Fruit fly (Drosophila melanogaster): ENCODE data around the gene Pex14.
A peak's percentile ranks its signal among the peaks of the same experiment; 100 is the strongest.

The Pex14 gene

DNA sequence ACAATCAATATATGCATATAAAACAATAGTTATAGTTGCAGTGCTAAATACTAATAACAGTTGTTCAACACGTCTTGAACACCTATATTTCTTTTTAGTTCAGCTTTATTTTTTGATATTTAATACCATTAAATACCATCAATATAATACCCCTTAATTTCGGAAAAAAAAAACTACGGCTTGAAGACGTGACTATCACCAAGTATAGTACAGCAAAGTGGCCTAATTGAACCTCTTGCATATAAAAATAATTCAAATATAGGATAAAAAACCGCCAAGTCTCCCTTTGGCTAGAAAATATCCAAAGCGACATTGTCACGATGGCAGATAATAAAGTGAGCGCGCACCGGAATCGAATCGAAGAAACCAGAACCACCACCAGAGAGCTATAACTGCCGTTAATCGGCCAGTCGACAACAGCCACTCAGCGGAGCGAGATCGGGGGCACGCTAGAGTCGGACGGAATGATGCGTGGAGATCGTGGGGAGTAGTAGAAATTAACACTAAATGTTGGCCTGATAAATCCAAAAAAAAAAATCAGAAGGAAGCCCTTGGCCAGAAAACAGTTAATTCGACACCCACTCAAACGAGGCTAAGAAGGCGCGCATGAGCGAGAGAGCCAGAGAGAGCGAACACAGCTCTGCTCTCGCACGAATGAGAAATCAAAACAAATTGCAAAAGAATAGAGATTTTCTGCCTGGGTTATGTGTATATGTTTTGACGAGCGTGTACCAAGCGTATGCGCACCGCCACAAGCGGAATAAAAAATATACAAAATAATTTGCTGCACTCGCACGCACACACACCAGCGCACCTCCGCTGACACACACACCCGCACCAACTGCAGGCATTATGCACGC is 6.4 kb downstream of the Pex14 start (continued):
- TF ChIP-seq pdm3 (GFP tag; optimal IDR thresholded peaks at IDR 0.05) (peak; percentile 55), topi (GFP tag; optimal IDR thresholded peaks at IDR 0.05) (peak; percentile 48), CG11902 (GFP tag; optimal IDR thresholded peaks at IDR 0.05) (no peak), Lpt (GFP tag; optimal IDR thresholded peaks at IDR 0.05) (peak; percentile 3), salr (GFP tag; optimal IDR thresholded peaks at IDR 0.05) (peak in 1 of 2 experiments; percentile 54), Eip78C (GFP tag) (peak; percentile 91), CG8119 (GFP tag; IDR thresholded peaks at IDR 0.05) (peak; percentile 30; the same call in 2 of the 3 replicates), Sox15 (GFP tag; optimal IDR thresholded peaks at IDR 0.05) (no peak), CG6276 (GFP tag; optimal IDR thresholded peaks at IDR 0.05) (peak; percentile 36), Blimp-1 (GFP tag; optimal IDR thresholded peaks at IDR 0.05) (peak; percentile 44)

DNA sequence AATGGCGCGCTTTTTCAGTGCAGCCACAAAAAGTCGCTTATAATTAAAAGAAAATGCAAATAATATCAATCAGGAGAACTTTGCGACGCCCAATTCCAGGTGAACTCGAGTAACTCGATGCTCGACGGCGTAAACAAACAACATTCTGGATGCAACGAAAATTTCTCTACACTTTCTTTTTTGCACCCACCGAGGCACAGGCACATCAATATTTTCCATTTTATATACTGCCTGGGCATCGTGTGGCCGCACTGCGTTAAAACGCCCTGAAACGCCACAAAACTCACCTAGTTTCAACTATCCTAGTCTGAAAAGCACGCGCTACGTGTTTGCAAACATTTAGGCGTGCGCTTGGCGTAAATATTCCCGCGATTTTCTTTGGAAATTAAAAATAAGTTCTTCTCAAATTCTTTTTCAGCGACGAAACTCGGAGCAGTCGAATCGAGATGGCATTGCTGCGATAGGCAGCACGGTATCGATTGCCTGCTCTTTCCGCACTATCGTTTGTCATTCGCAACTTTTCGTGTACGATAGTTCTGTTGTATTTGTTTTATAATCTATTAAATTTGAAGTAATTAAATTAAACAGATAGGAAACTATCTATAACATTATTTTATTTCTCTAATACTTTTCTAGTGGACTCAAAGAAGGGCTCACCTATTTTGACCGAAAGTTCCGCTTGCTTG is 7.3 kb downstream of the Pex14 start, which contains the start of gene Pcif1:
TSS of gene Pcif1 (minus strand) at position 456 of the 686 bp plus-strand sequence.
- TF ChIP-seq Eip78C (GFP tag), result peak; percentile 40
- TF ChIP-seq achi (GFP tag; optimal IDR thresholded peaks at IDR 0.05), result peak; percentile 13
- TF ChIP-seq dac (GFP tag; optimal IDR thresholded peaks at IDR 0.05), result no peak
- TF ChIP-seq CG15336 (GFP tag; IDR thresholded peaks at IDR 0.05), result no peak
- peak; percentile 14 for TF ChIP-seq Sox14 (GFP tag; optimal IDR thresholded peaks at IDR 0.05)
- TF ChIP-seq fkh (GFP tag; optimal IDR thresholded peaks at IDR 0.05), result peak; percentile 67
- TF ChIP-seq Gug (GFP tag; IDR thresholded peaks at IDR 0.05), result no peak
- TF ChIP-seq ss (GFP tag; optimal IDR thresholded peaks at IDR 0.05), result no peak
- no peak for TF ChIP-seq acj6 (GFP tag; optimal IDR thresholded peaks at IDR 0.05)
- peak; percentile 31 for TF ChIP-seq topi (GFP tag; optimal IDR thresholded peaks at IDR 0.05)
- TF ChIP-seq esn (GFP tag; optimal IDR thresholded peaks at IDR 0.05), result peak; percentile 52
- TF ChIP-seq Sox102F (GFP tag; optimal IDR thresholded peaks at IDR 0.05), result peak; percentile 36
- peak; percentile 28 for TF ChIP-seq lz (GFP tag; optimal IDR thresholded peaks at IDR 0.05)
- TF ChIP-seq CG6276 (GFP tag; optimal IDR thresholded peaks at IDR 0.05), result no peak
- no peak for TF ChIP-seq Ets21C (GFP tag; optimal IDR thresholded peaks at IDR 0.05)

DNA sequence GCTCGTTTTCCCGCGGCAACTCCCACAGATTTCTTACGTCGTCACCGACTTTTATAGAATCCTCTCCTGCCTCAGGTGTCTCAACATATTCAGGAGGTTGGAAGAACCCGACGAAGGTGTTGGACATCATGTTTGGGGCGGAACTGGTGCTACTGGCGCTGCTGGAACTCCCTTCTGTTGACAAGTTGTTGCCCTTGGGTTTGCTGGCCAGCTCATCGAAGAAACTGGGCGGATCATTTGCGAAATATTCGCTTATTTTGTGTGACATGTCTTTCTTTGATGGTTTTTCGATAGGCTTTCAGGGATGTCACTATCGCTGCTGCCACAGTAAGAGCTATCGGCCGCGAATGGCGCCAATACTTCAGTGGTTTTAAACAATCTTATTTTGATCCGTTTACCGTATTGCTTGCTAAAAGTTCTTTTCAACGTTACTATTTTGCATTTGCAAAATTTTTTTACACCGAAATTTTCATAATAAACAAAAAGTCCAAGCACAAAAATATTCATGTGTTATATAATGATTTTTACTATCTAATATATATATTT is 9.3 kb downstream of the Pex14 start, which contains the start of gene CG11396:
TSS of gene CG11396 (minus strand) at position 303 of the 546 bp plus-strand sequence.
- TF ChIP-seq Sox14 (GFP tag; optimal IDR thresholded peaks at IDR 0.05) (peak; percentile 62), esn (GFP tag; optimal IDR thresholded peaks at IDR 0.05) (peak; percentile 39), CG9139 (GFP tag; optimal IDR thresholded peaks at IDR 0.05) (no peak), Eip78C (GFP tag) (peak; percentile 45), achi (GFP tag; optimal IDR thresholded peaks at IDR 0.05) (peak; percentile 52), Eip93F (GFP tag; optimal IDR thresholded peaks at IDR 0.05) (no peak)

DNA sequence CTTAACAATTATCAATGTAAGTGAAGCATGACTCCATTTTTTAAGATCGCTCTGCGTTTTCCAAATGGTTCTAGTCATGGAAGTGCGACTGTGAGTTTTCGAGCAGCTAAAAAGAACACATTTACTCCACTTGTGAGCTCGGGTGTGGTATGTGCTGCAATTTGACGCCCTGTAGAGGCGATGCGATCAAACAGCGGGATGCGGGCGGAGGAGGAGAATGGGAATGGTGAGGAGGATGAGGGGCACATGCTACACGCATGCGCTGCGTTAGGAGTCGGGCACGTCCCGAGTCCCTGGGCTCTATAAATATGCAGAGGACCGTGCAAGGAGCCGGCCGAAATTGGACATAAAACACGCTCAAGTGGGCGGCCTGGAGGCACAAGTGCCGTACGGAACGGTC is 10.7 kb downstream of the Pex14 start:
- TF ChIP-seq vri (GFP tag; optimal IDR thresholded peaks at IDR 0.05), result no peak
- TF ChIP-seq Eip75B (GFP tag; optimal IDR thresholded peaks at IDR 0.05), result no peak
- no peak for TF ChIP-seq CG9139 (GFP tag; optimal IDR thresholded peaks at IDR 0.05)
- no peak for TF ChIP-seq CG1621 (tag; optimal IDR thresholded peaks at IDR 0.05)
- TF ChIP-seq fkh (GFP tag; optimal IDR thresholded peaks at IDR 0.05), result no peak
- no peak for TF ChIP-seq CG6276 (GFP tag; optimal IDR thresholded peaks at IDR 0.05)
- TF ChIP-seq esn (GFP tag; optimal IDR thresholded peaks at IDR 0.05), result no peak
- no peak for TF ChIP-seq CG8319 (GFP tag; optimal IDR thresholded peaks at IDR 0.05)

DNA sequence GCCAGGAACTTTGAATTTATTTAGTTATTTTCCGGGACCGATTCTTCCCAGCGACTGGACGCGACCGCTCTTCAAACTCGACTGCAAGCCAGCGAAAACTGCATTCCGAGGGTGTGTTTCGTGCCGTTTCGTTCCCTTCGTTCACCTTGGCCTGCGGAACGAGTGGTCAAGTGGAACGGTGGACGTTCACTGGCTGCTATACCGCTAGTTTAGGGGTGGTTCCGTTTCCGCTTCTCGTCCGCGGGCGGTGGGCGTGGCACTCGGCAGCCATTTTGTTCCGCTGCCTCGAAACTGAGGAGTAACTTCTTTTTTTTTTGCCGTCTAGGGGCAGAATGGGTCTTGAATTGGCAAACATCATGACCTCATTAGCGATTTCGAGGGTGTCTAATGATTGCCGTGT is 14.1 kb downstream of the Pex14 start, which contains the start of gene Six4:
TSS of gene Six4 (minus strand) at position 85 of the 400 bp plus-strand sequence.
- TF ChIP-seq CG8119 (GFP tag; IDR thresholded peaks at IDR 0.05), result no peak
- TF ChIP-seq Eip75B (GFP tag; optimal IDR thresholded peaks at IDR 0.05), result no peak
- no peak for TF ChIP-seq Smox (GFP tag; optimal IDR thresholded peaks at IDR 0.05)
- no peak for TF ChIP-seq fd59A (GFP tag; optimal IDR thresholded peaks at IDR 0.05)
- TF ChIP-seq Hr39 (GFP tag; optimal IDR thresholded peaks at IDR 0.05), result no peak
- no peak for TF ChIP-seq CG7368 (GFP tag; optimal IDR thresholded peaks at IDR 0.05)
- TF ChIP-seq Hr4 (GFP tag; optimal IDR thresholded peaks at IDR 0.05), result no peak
- TF ChIP-seq vri (GFP tag; optimal IDR thresholded peaks at IDR 0.05), result no peak
- no peak for TF ChIP-seq Ets21C (GFP tag; optimal IDR thresholded peaks at IDR 0.05)

Measured in whole organism, prepupa.